Worm (Caenorhabditis elegans): ENCODE results near the gene F46G11.4.

F46G11.4 gene

ce11 chrX:5811997-5812562, 13.5 kb upstream of the F46G11.4 start (continued):
- TF ChIP-seq arid-1 (GFP tag; conservative IDR thresholded peaks at IDR 0.05), result no peak; the same call in 1 of the 2 replicates
- TF ChIP-seq lim-7 (GFP tag; IDR thresholded peaks at IDR 0.05), result no peak
- no peak for TF ChIP-seq ztf-11 (tag; optimal IDR thresholded peaks at IDR 0.05)
- TF ChIP-seq hlh-11 (tag; optimal IDR thresholded peaks at IDR 0.05), result peak; percentile 100
- no peak for TF ChIP-seq nhr-10 (tag; optimal IDR thresholded peaks at IDR 0.05)
- TF ChIP-seq D1046.2 (GFP tag; IDR thresholded peaks at IDR 0.05), result no peak
- no peak for TF ChIP-seq Y48G9A.11 (GFP tag; IDR thresholded peaks at IDR 0.05)
- TF ChIP-seq ZK337.2 (GFP tag; IDR thresholded peaks at IDR 0.05), result no peak
- TF ChIP-seq zip-2 (tag; optimal IDR thresholded peaks at IDR 0.05), result no peak
- TF ChIP-seq pha-4 (GFP tag; IDR thresholded peaks at IDR 0.05), result peak; percentile 53; the same call in 1 of the 2 replicates
- no peak for TF ChIP-seq pha-4 (tag; optimal IDR thresholded peaks at IDR 0.05)
- TF ChIP-seq F44E2.7 (GFP tag; IDR thresholded peaks at IDR 0.05), result no peak
- peak; percentile 44 for TF ChIP-seq nhr-11 (tag; optimal IDR thresholded peaks at IDR 0.05)
- TF ChIP-seq egl-27 (tag; optimal IDR thresholded peaks at IDR 0.05), result no peak
- peak; percentile 45; the same call in 1 of the 2 replicates for TF ChIP-seq hmg-1.1 (GFP tag; IDR thresholded peaks at IDR 0.05)
- TF ChIP-seq daf-12 (tag; optimal IDR thresholded peaks at IDR 0.05), result no peak
- TF ChIP-seq saeg-2 (GFP tag; IDR thresholded peaks at IDR 0.05), result 0 out of 2 replicates have a peak, but pooled peaks have one; percentile 63
- TF ChIP-seq daf-19 (GFP tag; conservative IDR thresholded peaks at IDR 0.05), result no peak
- TF ChIP-seq lin-38 (GFP tag; IDR thresholded peaks at IDR 0.05), result no peak
- TF ChIP-seq lin-29 (GFP tag; IDR thresholded peaks at IDR 0.05), result no peak
- no peak for TF ChIP-seq vab-7 (GFP tag; IDR thresholded peaks at IDR 0.05)
- no peak for TF ChIP-seq ama-1 (optimal IDR thresholded peaks at IDR 0.05)
- TF ChIP-seq nhr-42 (GFP tag; IDR thresholded peaks at IDR 0.05), result no peak
- TF ChIP-seq snpc-1.2 (GFP tag; IDR thresholded peaks at IDR 0.05), result no peak
- peak; percentile 19 for TF ChIP-seq attf-4 (tag; optimal IDR thresholded peaks at IDR 0.05)
- TF ChIP-seq nhr-237 (tag; optimal IDR thresholded peaks at IDR 0.05), result no peak
- no peak for TF ChIP-seq duxl-1 (tag; optimal IDR thresholded peaks at IDR 0.05; ENCODE audit: poor library complexity)
- no peak for TF ChIP-seq nhr-25 (tag; optimal IDR thresholded peaks at IDR 0.05; ENCODE audit: borderline replicate concordance, insufficient read depth)
- peak; percentile 69 for TF ChIP-seq ceh-32 (tag; optimal IDR thresholded peaks at IDR 0.05; ENCODE audit: poor library complexity)
- TF ChIP-seq nhr-111 (GFP tag; optimal IDR thresholded peaks at IDR 0.05), result peak; percentile 21
- peak; percentile 82 for TF ChIP-seq dve-1 (tag; optimal IDR thresholded peaks at IDR 0.05; ENCODE audit: insufficient read depth)
- no peak for TF ChIP-seq fos-1 (tag; optimal IDR thresholded peaks at IDR 0.05)
- TF ChIP-seq madf-9 (GFP tag; conservative IDR thresholded peaks at IDR 0.05), result peak; percentile 65

- no peak for TF ChIP-seq F44E2.7 (GFP tag; IDR thresholded peaks at IDR 0.05)
- no peak for TF ChIP-seq mxl-3 (GFP tag; optimal IDR thresholded peaks at IDR 0.05)
- TF ChIP-seq unc-62 (GFP tag; optimal IDR thresholded peaks at IDR 0.05 in 1 of 2), result no peak
- TF ChIP-seq unc-62 (tag; optimal IDR thresholded peaks at IDR 0.05), result no peak
- TF ChIP-seq lin-15B (tag; optimal IDR thresholded peaks at IDR 0.05), result no peak
- no peak for TF ChIP-seq jun-1 (tag; optimal IDR thresholded peaks at IDR 0.05)
- TF ChIP-seq aly-2 (tag; optimal IDR thresholded peaks at IDR 0.05), result no peak
- TF ChIP-seq madf-5 (GFP tag; IDR thresholded peaks at IDR 0.05), result no peak
- TF ChIP-seq unc-39 (tag; optimal IDR thresholded peaks at IDR 0.05), result no peak
- peak; percentile 44 for TF ChIP-seq aha-1 (tag)
- TF ChIP-seq Y5F2A.4 (GFP tag; optimal IDR thresholded peaks at IDR 0.05), result no peak
- TF ChIP-seq sdz-12 (GFP tag; optimal IDR thresholded peaks at IDR 0.05), result no peak
- no peak for TF ChIP-seq nhr-77 (tag; optimal IDR thresholded peaks at IDR 0.05)
- TF ChIP-seq ceh-62 (tag; optimal IDR thresholded peaks at IDR 0.05), result no peak
- TF ChIP-seq D1046.2 (GFP tag; IDR thresholded peaks at IDR 0.05), result no peak
- TF ChIP-seq nhr-25 (tag; optimal IDR thresholded peaks at IDR 0.05; ENCODE audit: borderline replicate concordance, insufficient read depth), result peak; percentile 20
- TF ChIP-seq skn-1 (tag; optimal IDR thresholded peaks at IDR 0.05), result no peak
- TF ChIP-seq ztf-7 (tag; optimal IDR thresholded peaks at IDR 0.05), result no peak
- TF ChIP-seq nhr-41 (GFP tag; IDR thresholded peaks at IDR 0.05), result no peak
- no peak for TF ChIP-seq dpl-1 (GFP tag; optimal IDR thresholded peaks at IDR 0.05)
- peak; percentile 17 for TF ChIP-seq hlh-30 (tag; optimal IDR thresholded peaks at IDR 0.05; ENCODE audit: insufficient read depth)
- no peak for TF ChIP-seq snpc-4 (tag; optimal IDR thresholded peaks at IDR 0.05)
- TF ChIP-seq mxl-2 (GFP tag; conservative IDR thresholded peaks at IDR 0.05), result no peak
Measured at ce11 chrX:5810677-5811076, 12.1 kb upstream of the F46G11.4 start.

Data from whole organism, L4 larva.